Worm (Caenorhabditis elegans) whole organism, late embryonic: ENCODE results near the gene srv-29.

Experiments used
- dmd-4 ChIP-seq: sonication (generic microtip); optimal IDR thresholded peaks from 2 replicates; lab custom pipeline; 2016; ENCODE audit warnings: borderline replicate concordance, missing genetic modification characterization, missing compliant biosample characterization
- elt-4 ChIP-seq: sonication (generic microtip); optimal IDR thresholded peaks from 2 replicates; lab custom pipeline; 2016; ENCODE audit warnings: missing genetic modification characterization, missing compliant biosample characterization
- hlh-6 ChIP-seq: sonication (generic microtip); optimal IDR thresholded peaks from 2 replicates; lab custom pipeline; 2016; ENCODE audit warnings: missing genotype, missing genetic modification characterization, missing compliant biosample characterization
- nfya-1 ChIP-seq: sonication (generic microtip); optimal IDR thresholded peaks from 2 replicates; lab custom pipeline; 2017; ENCODE audit warnings: missing genetic modification characterization, mild to moderate bottlenecking, missing compliant biosample characterization, antibody characterized with exemption, moderate library complexity
- nhr-11 ChIP-seq: fragments of 150-350 bp; optimal IDR thresholded peaks from 2 replicates; lab custom pipeline; 2014; ENCODE audit warnings: missing biosample characterization, missing genetic modification characterization
- pat-9 ChIP-seq: fragments of 200-800 bp; sonication (Bioruptor generic); optimal IDR thresholded peaks from 2 replicates; lab custom pipeline; 2018; ENCODE audit warnings: mild to moderate bottlenecking, missing genetic modification characterization, moderate library complexity, missing compliant biosample characterization
- ttx-3 ChIP-seq: sonication (generic microtip); optimal IDR thresholded peaks from 2 replicates; lab custom pipeline; 2016; ENCODE audit warnings: missing genetic modification reagents, missing genetic modification characterization, missing compliant biosample characterization
- unc-86 ChIP-seq: sonication (generic microtip); optimal IDR thresholded peaks from 2 replicates; lab custom pipeline; 2016; ENCODE audit warnings: missing genetic modification characterization, missing compliant biosample characterization
- zip-5 ChIP-seq: sonication (generic microtip); optimal IDR thresholded peaks from 2 replicates; lab custom pipeline; 2016; ENCODE audit warnings: missing genetic modification characterization, missing compliant biosample characterization

DNA sequence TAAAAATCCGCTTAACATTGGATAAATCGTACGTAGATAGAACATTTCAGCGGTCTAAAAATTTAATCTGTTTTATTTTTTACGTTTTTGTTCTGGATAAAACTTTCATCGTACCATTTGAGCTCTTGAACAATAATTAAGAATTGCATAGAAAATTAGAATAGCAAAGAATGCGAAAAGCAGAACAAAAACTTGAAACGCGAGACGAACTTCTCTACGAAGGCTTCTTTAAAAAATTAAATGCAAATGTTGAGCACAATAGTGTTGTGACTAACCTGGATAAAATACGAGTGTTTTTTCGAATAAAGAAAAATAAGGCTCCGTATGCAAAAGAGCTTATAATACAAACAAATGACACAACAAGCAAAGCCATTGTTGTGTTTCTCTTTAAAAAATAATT is 33.1 kb upstream of the srv-29 start:
- no peak for TF ChIP-seq dmd-4 (tag; lab: Kevin White, UChicago)
- TF ChIP-seq ttx-3 (tag; lab: Kevin White, UChicago): no peak
- TF ChIP-seq unc-86 (tag; lab: Kevin White, UChicago): no peak
- TF ChIP-seq hlh-6: no peak
- TF ChIP-seq pat-9 (tag; lab: Kevin White, UChicago): no peak
- no peak for TF ChIP-seq nfya-1 (tag; lab: Kevin White, UChicago)
- no peak for TF ChIP-seq zip-5 (tag; lab: Kevin White, UChicago)
- no peak for TF ChIP-seq nhr-11 (tag; lab: Kevin White, UChicago)
- TF ChIP-seq elt-4: no peak
